Worm (Caenorhabditis elegans) whole organism, L4 larva: ENCODE data around the gene lipl-7.

Experiments used
- D1046.2 ChIP-seq: fragments of 200-800 bp; sonication (Bioruptor generic); IDR thresholded peaks from 2 replicates; pipeline ENCODE4 v1.3.6; 2022; ENCODE audit warnings: missing genetic modification characterization, missing compliant biosample characterization
- F26F4.8 ChIP-seq: fragments of 200-800 bp; sonication (Bioruptor generic); conservative IDR thresholded peaks from 2 replicates; pipeline ENCODE4 v1.3.6; 2022; ENCODE audit warnings: missing genetic modification characterization, missing compliant biosample characterization
- T20F7.1 ChIP-seq: fragments of 200-800 bp; sonication (Bioruptor generic); optimal IDR thresholded peaks from 2 replicates; lab custom pipeline; 2018; ENCODE audit warnings: mild to moderate bottlenecking, missing genetic modification characterization, missing compliant biosample characterization
- T26A8.4 ChIP-seq: fragments of 200-800 bp; sonication (Bioruptor generic); IDR thresholded peaks from 2 replicates; pipeline ENCODE4 v1.3.6; 2022; ENCODE audit warnings: missing genetic modification characterization, missing compliant biosample characterization
- ZK337.2 ChIP-seq: fragments of 200-800 bp; sonication (Bioruptor generic); IDR thresholded peaks from 2 replicates; pipeline ENCODE4 v1.3.6; 2022; ENCODE audit warnings: missing genetic modification reagents, missing genetic modification characterization, missing compliant biosample characterization
- aha-1 ChIP-seq: fragments of 150-350 bp; peaks from one replicate; lab custom pipeline; 2014; ENCODE audit warnings: missing biosample characterization, missing genetic modification characterization
- ces-1 ChIP-seq: fragments of 150-350 bp; sonication (generic microtip); optimal IDR thresholded peaks from 4 replicates; lab custom pipeline; 2014; ENCODE audit warnings: missing biosample characterization, missing genetic modification reagents, missing genetic modification characterization
- daf-16 ChIP-seq, 3 experiments: sonication (generic microtip); optimal IDR thresholded peaks; 2 replicates each; lab custom pipeline; 2016 to 2017; ENCODE audit warnings: missing genetic modification characterization in 3 of 3, missing genetic modification reagents in 3 of 3, mild to moderate bottlenecking in 2 of 3, missing compliant biosample characterization in 2 of 3, missing biosample characterization in 1 of 3, moderate library complexity in 1 of 3
- dmd-6 ChIP-seq: fragments of 200-800 bp; sonication (Bioruptor generic); IDR thresholded peaks from 2 replicates; pipeline ENCODE4 v1.3.6; 2022; ENCODE audit warnings: missing genetic modification reagents, missing genetic modification characterization, missing compliant biosample characterization
- duxl-1 ChIP-seq: sonication (generic microtip); optimal IDR thresholded peaks from 2 replicates; lab custom pipeline; 2016; ENCODE audit warnings: mild to moderate bottlenecking, missing genetic modification characterization, moderate library complexity, missing compliant biosample characterization; ENCODE audit not compliant: poor library complexity
- dve-1 ChIP-seq: sonication (generic microtip); optimal IDR thresholded peaks from 2 replicates; lab custom pipeline; 2017; ENCODE audit warnings: antibody characterized with exemption, mild to moderate bottlenecking, missing genetic modification characterization, missing compliant biosample characterization; ENCODE audit not compliant: insufficient read depth
- egl-27 ChIP-seq: sonication (generic microtip); optimal IDR thresholded peaks from 3 replicates; lab custom pipeline; 2017; ENCODE audit warnings: missing biosample characterization, missing genetic modification reagents, missing genetic modification characterization
- hlh-11 ChIP-seq: fragments of 200-800 bp; sonication (Bioruptor generic); optimal IDR thresholded peaks from 2 replicates; lab custom pipeline; 2018; ENCODE audit warnings: mild to moderate bottlenecking, missing genetic modification characterization, missing compliant biosample characterization
- jun-1 ChIP-seq: fragments of 150-350 bp; optimal IDR thresholded peaks from 2 replicates; lab custom pipeline; 2014; ENCODE audit warnings: missing biosample characterization, missing genetic modification reagents, missing genetic modification characterization
- lim-7 ChIP-seq: fragments of 200-800 bp; sonication (Bioruptor generic); IDR thresholded peaks from 2 replicates; pipeline ENCODE4 v1.3.6; 2022; ENCODE audit warnings: missing genetic modification characterization, missing compliant biosample characterization
- lin-13 ChIP-seq: fragments of 150-350 bp; optimal IDR thresholded peaks from 2 replicates; lab custom pipeline; 2014; ENCODE audit warnings: missing biosample characterization, missing genetic modification reagents, missing genetic modification characterization
- lin-15B ChIP-seq: fragments of 150-350 bp; sonication (generic microtip); optimal IDR thresholded peaks from 3 replicates; lab custom pipeline; 2014; ENCODE audit warnings: missing biosample characterization, missing genetic modification characterization
- lin-29 ChIP-seq: fragments of 200-800 bp; sonication (Bioruptor generic); IDR thresholded peaks from 2 replicates; pipeline ENCODE4 v1.3.6; 2022; ENCODE audit warnings: missing genetic modification reagents, missing genetic modification characterization, missing compliant biosample characterization
- lin-38 ChIP-seq: fragments of 200-800 bp; sonication (Bioruptor generic); IDR thresholded peaks from 2 replicates; pipeline ENCODE4 v1.3.6; 2022; ENCODE audit warnings: missing genetic modification reagents, missing genetic modification characterization, missing compliant biosample characterization
- lsy-2 ChIP-seq, 2 experiments: fragments of 150-350 bp in 1 of 2; sonication (generic microtip) in 1 of 2; optimal IDR thresholded peaks; 2 replicates each; lab custom pipeline; 2014 to 2017; ENCODE audit warnings: missing biosample characterization in 2 of 2, missing genetic modification characterization in 2 of 2
- madf-5 ChIP-seq, 2 experiments: fragments of 200-800 bp; sonication (Bioruptor generic); IDR thresholded peaks; 2 replicates each; pipeline ENCODE4 v1.3.6; 2022; ENCODE audit warnings: missing compliant biosample characterization in 2 of 2, missing genetic modification characterization in 2 of 2
- mep-1 ChIP-seq: fragments of 150-350 bp; sonication (generic microtip); optimal IDR thresholded peaks from 3 replicates; lab custom pipeline; 2014; ENCODE audit warnings: missing biosample characterization, missing genetic modification characterization
- mxl-2 ChIP-seq: fragments of 200-800 bp; sonication (Bioruptor generic); conservative IDR thresholded peaks from 2 replicates; pipeline ENCODE4 v1.3.6; 2022; ENCODE audit warnings: missing genetic modification reagents, missing genetic modification characterization, missing compliant biosample characterization
- mxl-3 ChIP-seq: fragments of 200-800 bp; sonication (Bioruptor generic); optimal IDR thresholded peaks from 2 replicates; lab custom pipeline; 2018; ENCODE audit warnings: mild to moderate bottlenecking, missing genetic modification characterization, missing compliant biosample characterization
- nhr-10 ChIP-seq: fragments of 150-350 bp; optimal IDR thresholded peaks from 2 replicates; lab custom pipeline; 2014; ENCODE audit warnings: missing biosample characterization, missing genetic modification characterization
- nhr-111 ChIP-seq: fragments of 200-800 bp; sonication (Bioruptor generic); optimal IDR thresholded peaks from 2 replicates; lab custom pipeline; 2018; ENCODE audit warnings: mild to moderate bottlenecking, missing genetic modification characterization, missing compliant biosample characterization
- nhr-28 ChIP-seq: fragments of 150-350 bp; optimal IDR thresholded peaks from 2 replicates; lab custom pipeline; 2014; ENCODE audit warnings: missing biosample characterization, missing genetic modification characterization
- nhr-42 ChIP-seq: fragments of 200-800 bp; sonication (Bioruptor generic); IDR thresholded peaks from 2 replicates; pipeline ENCODE4 v1.3.6; 2022; ENCODE audit warnings: missing genetic modification characterization, missing compliant biosample characterization
- nhr-48 ChIP-seq: sonication (generic microtip); optimal IDR thresholded peaks from 2 replicates; lab custom pipeline; 2016; ENCODE audit warnings: mild to moderate bottlenecking, missing genetic modification characterization, missing compliant biosample characterization
- pqm-1 ChIP-seq: sonication (generic microtip); optimal IDR thresholded peaks from 2 replicates; lab custom pipeline; 2017; ENCODE audit warnings: missing biosample characterization, missing genetic modification characterization
- sdz-12 ChIP-seq: fragments of 200-800 bp; sonication (Bioruptor generic); optimal IDR thresholded peaks from 2 replicates; lab custom pipeline; 2018; ENCODE audit warnings: mild to moderate bottlenecking, missing genetic modification characterization, missing compliant biosample characterization
- set-16 ChIP-seq: fragments of 200-800 bp; sonication (Bioruptor generic); IDR thresholded peaks from 2 replicates; pipeline ENCODE4 v1.3.6; 2022; ENCODE audit warnings: missing genetic modification reagents, missing genetic modification characterization, missing compliant biosample characterization
- snpc-1.2 ChIP-seq: fragments of 200-800 bp; sonication (Bioruptor generic); IDR thresholded peaks from 2 replicates; pipeline ENCODE4 v1.3.6; 2022; ENCODE audit warnings: missing genetic modification reagents, missing genetic modification characterization, missing compliant biosample characterization
- spr-3 ChIP-seq: fragments of 200-800 bp; sonication (Bioruptor generic); optimal IDR thresholded peaks from 2 replicates; lab custom pipeline; 2018; ENCODE audit warnings: mild to moderate bottlenecking, missing genetic modification characterization, missing compliant biosample characterization
- tra-1 ChIP-seq: fragments of 200-800 bp; sonication (Bioruptor generic); IDR thresholded peaks from 2 replicates; pipeline ENCODE4 v1.3.6; 2022; ENCODE audit warnings: missing genetic modification reagents, missing genetic modification characterization, missing compliant biosample characterization
- unc-62 ChIP-seq, 3 experiments: fragments of 150-350 bp in 1 of 3; sonication (generic microtip); optimal IDR thresholded peaks in 2 of 3; peaks in 1 of 3; 1 replicate in 1 of 3; 2 replicates in 2 of 3; lab custom pipeline; 2014 to 2017; ENCODE audit warnings: missing biosample characterization in 3 of 3, missing genetic modification characterization in 3 of 3, missing genetic modification reagents in 3 of 3, missing genotype in 1 of 3
- vab-7 ChIP-seq: fragments of 200-800 bp; sonication (Bioruptor generic); IDR thresholded peaks from 2 replicates; pipeline ENCODE4 v1.3.6; 2022; ENCODE audit warnings: missing genetic modification reagents, missing genetic modification characterization, missing compliant biosample characterization

lipl-7 gene

DNA sequence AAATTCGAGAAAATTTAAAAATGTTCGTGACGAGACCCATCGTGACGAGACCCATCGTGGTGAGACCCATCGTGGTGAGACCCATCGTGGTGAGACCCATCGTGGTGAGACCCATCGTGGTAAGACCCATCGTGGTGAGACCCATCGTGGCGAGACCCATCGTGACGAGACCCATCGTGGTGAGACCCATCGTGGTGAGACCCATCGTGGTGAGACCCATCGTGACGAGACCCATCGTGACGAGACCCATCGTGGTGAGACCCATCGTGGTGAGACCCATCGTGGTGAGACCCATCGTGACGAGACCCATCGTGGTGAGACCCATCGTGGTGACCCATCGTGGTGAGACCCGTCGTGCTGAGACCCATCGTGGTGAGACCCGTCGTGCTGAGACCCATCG lies 21.3 kb upstream of the lipl-7 start:
- TF ChIP-seq madf-5 (GFP tag; IDR thresholded peaks at IDR 0.05; lab: Robert Waterston, UW) (peak in 1 of 2 experiments; percentile 85; a peak in 2 of 4 replicates), ZK337.2 (0 out of 2 replicates have a peak, but pooled peaks have one; percentile 17), snpc-1.2 (GFP tag; lab: Robert Waterston, UW) (peak; percentile 59; the same call in 1 of the 2 replicates), F26F4.8 (GFP tag; lab: Robert Waterston, UW) (0 out of 2 replicates have a peak, but pooled peaks have one; percentile 54), D1046.2 (GFP tag; lab: Robert Waterston, UW) (0 out of 2 replicates have a peak, but pooled peaks have one; percentile 30), nhr-42 (GFP tag; lab: Robert Waterston, UW) (0 out of 2 replicates have a peak, but pooled peaks have one; percentile 9), set-16 (GFP tag; lab: Robert Waterston, UW) (peak; percentile 75), lim-7 (GFP tag; lab: Robert Waterston, UW) (peak; percentile 66; the same call in 1 of the 2 replicates)

ce11 chrIV:10261061-10261460 lies 19.4 kb upstream of the lipl-7 start:
- TF ChIP-seq lin-13 (GFP tag; lab: Kevin White, UChicago), result no peak
- peak; percentile 18 for TF ChIP-seq mxl-3 (GFP tag; lab: Kevin White, UChicago)
- TF ChIP-seq D1046.2 (GFP tag; lab: Robert Waterston, UW), result no peak
- TF ChIP-seq spr-3 (GFP tag; lab: Kevin White, UChicago), result no peak
- TF ChIP-seq nhr-28 (tag; lab: Kevin White, UChicago), result peak; percentile 22
- no peak for TF ChIP-seq egl-27
- TF ChIP-seq hlh-11 (tag; lab: Kevin White, UChicago), result peak; percentile 29
- TF ChIP-seq mxl-2 (GFP tag; lab: Robert Waterston, UW), result no peak
- no peak for TF ChIP-seq lin-29
- peak; percentile 38 for TF ChIP-seq nhr-48 (tag; lab: Kevin White, UChicago)

DNA sequence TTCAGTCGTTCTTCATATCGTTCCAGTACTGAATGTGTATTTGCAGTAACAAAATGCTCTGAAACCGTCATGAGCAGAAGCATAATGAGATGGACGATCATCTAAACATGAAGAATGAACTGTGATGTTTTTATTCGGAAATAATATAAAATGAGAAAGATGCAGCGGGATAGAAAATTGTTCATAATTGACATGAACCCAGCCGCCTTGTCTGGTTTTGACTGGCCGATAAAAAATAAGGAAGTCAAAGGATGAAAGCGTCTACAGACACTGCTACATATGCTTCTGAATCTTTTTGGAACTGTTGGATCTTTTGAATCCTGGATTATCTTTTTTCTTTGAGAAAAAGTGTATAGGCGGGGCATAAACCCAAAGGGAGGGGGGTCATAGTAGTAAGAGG lies 17.9 kb upstream of the lipl-7 start, which contains the start of gene F01G10.9:
TSS of gene F01G10.9 (minus strand) at position 101 of the 400 bp plus-strand sequence.
- no peak for TF ChIP-seq ces-1 (GFP tag; lab: Kevin White, UChicago)
- TF ChIP-seq nhr-111 (GFP tag; lab: Kevin White, UChicago), result no peak
- no peak for TF ChIP-seq sdz-12 (GFP tag; lab: Kevin White, UChicago)
- no peak for TF ChIP-seq dmd-6 (GFP tag; lab: Robert Waterston, UW)

- TF ChIP-seq lin-15B (no peak), daf-16 (GFP tag; optimal IDR thresholded peaks at IDR 0.05; lab: Kevin White, UChicago) (no peak), daf-16 (tag; optimal IDR thresholded peaks at IDR 0.05; lab: Kevin White, UChicago) (peak; percentile 23), dmd-6 (GFP tag; lab: Robert Waterston, UW) (peak; percentile 45), pqm-1 (tag; lab: Kevin White, UChicago) (peak; percentile 9), nhr-28 (tag; lab: Kevin White, UChicago) (no peak), T26A8.4 (GFP tag; lab: Robert Waterston, UW) (0 out of 2 replicates have a peak, but pooled peaks have one; percentile 17), unc-62 (GFP tag; optimal IDR thresholded peaks at IDR 0.05 in 1 of 2; lab: Kevin White, UChicago) (peak in 1 of 2 experiments; percentile 43), unc-62 (tag; optimal IDR thresholded peaks at IDR 0.05; lab: Kevin White, UChicago) (no peak), jun-1 (tag; lab: Kevin White, UChicago) (no peak), dve-1 (tag; lab: Kevin White, UChicago) (peak; percentile 39)
These were observed 11.4 kb upstream of the lipl-7 start for ce11 chrIV:10252886-10253639.

DNA sequence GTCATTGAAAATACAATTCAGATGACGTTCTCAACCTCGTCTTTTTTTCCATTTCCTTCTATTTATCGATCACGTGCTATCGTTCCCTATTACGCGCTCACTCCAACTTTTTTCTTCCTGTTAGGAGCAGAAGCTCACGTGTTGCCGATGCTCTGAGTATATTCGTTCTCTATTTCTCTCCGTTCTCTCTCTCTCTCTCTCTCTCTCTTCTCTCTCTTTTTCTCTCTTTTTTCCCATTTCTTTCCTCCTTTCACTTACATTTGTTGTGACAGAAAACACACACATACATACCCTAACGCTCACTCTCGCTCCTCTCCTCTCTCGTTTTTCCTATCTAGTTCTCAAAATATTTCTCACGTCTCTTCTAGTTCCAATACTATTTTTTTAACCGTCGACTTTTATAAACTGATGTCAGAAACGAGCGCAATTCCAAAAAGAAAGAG lies 10.7 kb upstream of the lipl-7 start:
- TF ChIP-seq mep-1, result peak; percentile 92
- TF ChIP-seq dve-1 (tag; lab: Kevin White, UChicago), result peak; percentile 95
- TF ChIP-seq nhr-28 (tag; lab: Kevin White, UChicago), result peak; percentile 90
- peak; percentile 17 for TF ChIP-seq duxl-1 (tag; lab: Kevin White, UChicago)
- peak; percentile 96 for TF ChIP-seq hlh-11 (tag; lab: Kevin White, UChicago)
- no peak for TF ChIP-seq snpc-1.2 (GFP tag; lab: Robert Waterston, UW)
- TF ChIP-seq lin-15B, result no peak
- TF ChIP-seq egl-27, result no peak
- peak; percentile 56 for TF ChIP-seq lin-38 (GFP tag; lab: Robert Waterston, UW)
- TF ChIP-seq T20F7.1 (GFP tag; lab: Kevin White, UChicago), result peak; percentile 80
- TF ChIP-seq mxl-3 (GFP tag; lab: Kevin White, UChicago), result peak; percentile 84
- TF ChIP-seq nhr-10 (tag; lab: Kevin White, UChicago), result peak; percentile 79
- peak; percentile 99 for TF ChIP-seq aha-1
- TF ChIP-seq lsy-2 (tag; optimal IDR thresholded peaks at IDR 0.05; lab: Kevin White, UChicago), result peak; percentile 80 to 87
- TF ChIP-seq tra-1, result peak; percentile 93
- peak in 1 of 2 experiments; percentile 100 for TF ChIP-seq unc-62 (GFP tag; optimal IDR thresholded peaks at IDR 0.05 in 1 of 2; lab: Kevin White, UChicago)
- no peak for TF ChIP-seq unc-62 (tag; optimal IDR thresholded peaks at IDR 0.05; lab: Kevin White, UChicago)
- TF ChIP-seq vab-7 (GFP tag; lab: Robert Waterston, UW), result 0 out of 2 replicates have a peak, but pooled peaks have one; percentile 39
